Fruit fly (Drosophila melanogaster): ENCODE results near the gene Crg-1.

DNA sequence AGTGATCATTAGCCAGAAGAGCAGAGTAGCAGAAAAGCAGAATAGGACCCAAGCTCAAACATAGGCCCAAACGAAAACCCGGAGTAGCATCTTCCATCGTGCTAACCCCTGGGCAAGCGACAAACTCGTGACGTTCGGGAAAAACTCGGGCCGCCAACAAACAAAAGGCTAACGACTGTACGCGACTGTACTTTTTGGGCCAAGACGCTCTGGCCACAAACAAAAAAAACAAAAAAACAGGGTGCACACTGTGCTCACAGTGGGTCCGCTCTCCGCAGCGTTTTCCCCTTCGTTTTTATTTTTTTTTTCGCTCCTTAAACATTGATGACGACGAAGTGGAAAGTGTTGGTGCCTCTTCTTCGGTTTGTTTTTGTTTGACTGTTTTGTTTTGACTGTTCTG is 49.9 kb downstream of the Crg-1 start:
- TF ChIP-seq CG6808 (GFP tag; optimal IDR thresholded peaks at IDR 0.05) (peak; percentile 17), Gug (GFP tag; IDR thresholded peaks at IDR 0.05) (no peak), Eip75B (GFP tag; optimal IDR thresholded peaks at IDR 0.05) (no peak), lz (GFP tag; optimal IDR thresholded peaks at IDR 0.05) (no peak), CG11902 (GFP tag; optimal IDR thresholded peaks at IDR 0.05) (no peak)
